Worm (Caenorhabditis elegans): ENCODE data around the gene W03H9.2.

ce11 chrII:14104470-14104869 lies 39.2 kb downstream of the W03H9.2 start, which contains the start of gene gur-4:
- TF ChIP-seq snpc-4 (GFP tag; optimal IDR thresholded peaks at IDR 0.05) (no peak), snpc-4 (tag; optimal IDR thresholded peaks at IDR 0.05) (no peak), C17E4.6 (GFP tag; IDR thresholded peaks at IDR 0.05) (no peak), pha-4 (tag; optimal IDR thresholded peaks at IDR 0.05) (no peak), ceh-79 (tag; optimal IDR thresholded peaks at IDR 0.05) (no peak)

All from whole organism, young adult.